Worm (Caenorhabditis elegans): ENCODE measurements around the gene T05G5.5.

ce11 chrIII:9717243-9717642 lies 34.0 kb downstream of the T05G5.5 start:
- TF ChIP-seq elt-2 (tag; optimal IDR thresholded peaks at IDR 0.05) (peak; percentile 55), pqm-1 (tag; optimal IDR thresholded peaks at IDR 0.05) (no peak), C08G9.2 (tag; optimal IDR thresholded peaks at IDR 0.05) (no peak)

Data from whole organism, late embryonic.